Fruit fly (Drosophila melanogaster) whole organism: ENCODE data around the gene Myc.

Experiments used
- CG8478 ChIP-seq: fragments of >200 bp; optimal IDR thresholded peaks from 2 replicates; lab custom pipeline; 2018; ENCODE audit warnings: inconsistent platforms
- pan ChIP-seq: fragments of >200 bp; optimal IDR thresholded peaks from 2 replicates; lab custom pipeline; 2017
- psq ChIP-seq: fragments of >200 bp; optimal IDR thresholded peaks from 2 replicates; lab custom pipeline; 2017

- TF ChIP-seq psq (lab: Kevin White, UChicago) (no peak), pan (no peak), CG8478 (lab: Kevin White, UChicago) (no peak)
These were observed 10.9 kb downstream of the Myc start for dm6 chrX:3383814-3384213.
